Worm (Caenorhabditis elegans): ENCODE results near the gene T24C12.1.

The T24C12.1 gene

DNA sequence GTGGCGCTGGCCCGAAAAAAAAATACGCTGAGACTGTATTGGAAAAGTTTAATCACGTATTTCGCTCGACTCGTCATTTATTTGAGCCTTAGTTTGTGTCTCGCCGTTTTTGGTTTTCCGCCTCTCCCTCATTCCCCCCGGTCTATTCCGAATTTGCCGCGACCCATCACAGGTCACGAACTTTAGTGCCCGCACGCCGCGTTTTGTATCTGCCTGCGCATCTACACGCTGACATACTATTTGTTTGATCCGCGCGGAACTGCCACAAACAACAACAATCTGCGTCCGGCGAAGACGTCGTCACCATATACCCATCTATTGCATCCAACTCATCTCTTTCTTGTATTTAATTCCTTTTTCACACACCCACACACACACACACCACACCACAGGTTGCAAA, 10.9 kb downstream of the T24C12.1 start:
- no peak for TF ChIP-seq lin-26 (GFP tag; IDR thresholded peaks at IDR 0.05)
- TF ChIP-seq lsy-27 (tag; optimal IDR thresholded peaks at IDR 0.05; ENCODE audit: borderline replicate concordance, insufficient read depth), result no peak
- TF ChIP-seq Y53G8AR.9 (GFP tag; conservative IDR thresholded peaks at IDR 0.05), result no peak
- no peak for TF ChIP-seq xnd-1 (tag; optimal IDR thresholded peaks at IDR 0.05)
- no peak for TF ChIP-seq ztf-3 (GFP tag; optimal IDR thresholded peaks at IDR 0.05)
- TF ChIP-seq nhr-27 (tag; optimal IDR thresholded peaks at IDR 0.05), result no peak
- TF ChIP-seq madf-3 (GFP tag; IDR thresholded peaks at IDR 0.05), result 0 out of 2 replicates have a peak, but pooled peaks have one; percentile 8
- TF ChIP-seq zim-3 (tag; optimal IDR thresholded peaks at IDR 0.05), result no peak

DNA sequence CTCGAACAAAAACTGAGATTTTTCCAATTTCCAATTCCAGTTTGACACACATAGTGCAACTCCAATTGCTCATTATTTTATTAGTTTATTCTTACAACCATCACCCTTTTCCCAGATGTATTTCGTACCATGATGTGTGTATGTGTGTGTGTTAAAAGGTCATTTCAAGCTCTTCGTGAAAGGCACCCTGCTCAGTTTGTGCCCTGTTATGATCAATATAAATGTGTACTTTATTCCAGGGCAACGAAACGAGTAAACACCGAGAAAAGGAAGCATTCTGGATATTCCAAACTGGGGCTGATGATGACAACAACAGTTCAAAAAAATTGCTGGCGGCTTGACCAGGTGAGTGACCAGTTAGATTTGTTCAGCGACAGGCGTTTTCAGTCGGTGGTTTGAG, 11.5 kb downstream of the T24C12.1 start, which contains the start of gene peb-1:
Gene peb-1, plus strand, starts transcription at position 301 of the 400 bp plus-strand sequence.
- TF ChIP-seq K12H6.12 (tag; optimal IDR thresholded peaks at IDR 0.05) (no peak), sptf-2 (GFP tag; optimal IDR thresholded peaks at IDR 0.05) (no peak), ceh-40 (GFP tag; IDR thresholded peaks at IDR 0.05) (no peak), bed-1 (GFP tag; IDR thresholded peaks at IDR 0.05) (no peak), pbrm-1 (GFP tag; IDR thresholded peaks at IDR 0.05) (no peak), cebp-2 (GFP tag; IDR thresholded peaks at IDR 0.05) (no peak), nfyb-1 (GFP tag; IDR thresholded peaks at IDR 0.05) (no peak), mcd-1 (GFP tag; IDR thresholded peaks at IDR 0.05) (no peak), aptf-3 (GFP tag; IDR thresholded peaks at IDR 0.05) (no peak), nhr-80 (tag; optimal IDR thresholded peaks at IDR 0.05) (no peak), ztf-25 (GFP tag; IDR thresholded peaks at IDR 0.05) (no peak), D2030.7 (GFP tag; IDR thresholded peaks at IDR 0.05) (no peak), Y53F4B.3 (GFP tag; IDR thresholded peaks at IDR 0.05) (no peak), F33H1.4 (GFP tag; IDR thresholded peaks at IDR 0.05) (no peak), hsf-1 (GFP tag; IDR thresholded peaks at IDR 0.05) (no peak), zfh-2 (GFP tag; conservative IDR thresholded peaks at IDR 0.05) (no peak), pha-4 (tag; optimal IDR thresholded peaks at IDR 0.05) (no peak), K11D2.4 (GFP tag; IDR thresholded peaks at IDR 0.05) (no peak), ceh-27 (GFP tag; optimal IDR thresholded peaks at IDR 0.05) (no peak)

DNA sequence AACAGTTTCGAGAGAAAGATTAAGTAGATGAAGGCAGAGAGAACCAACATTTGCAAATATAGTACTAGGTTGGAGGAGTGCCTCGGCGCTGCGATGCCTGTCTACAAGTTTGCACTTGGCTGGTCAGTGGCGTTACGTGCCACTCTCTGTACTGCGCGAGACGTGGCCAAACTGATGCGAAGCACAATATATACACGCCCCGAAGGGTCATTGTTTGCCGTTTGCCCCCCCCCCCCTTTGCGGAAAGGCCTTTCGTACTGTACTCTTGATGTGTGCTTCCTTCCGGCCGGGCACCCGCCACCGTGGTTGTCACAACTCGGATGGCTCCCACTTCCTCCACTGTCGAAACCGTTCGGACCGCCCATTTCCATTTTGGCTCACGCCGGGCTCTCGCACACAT, 12.9 kb downstream of the T24C12.1 start:
- 0 out of 2 replicates have a peak, but pooled peaks have one; percentile 13 for TF ChIP-seq zfh-2 (GFP tag; conservative IDR thresholded peaks at IDR 0.05)
- TF ChIP-seq ztf-25 (GFP tag; IDR thresholded peaks at IDR 0.05), result no peak
- TF ChIP-seq ztf-6 (GFP tag; IDR thresholded peaks at IDR 0.05), result no peak
- TF ChIP-seq C06A6.2 (GFP tag; conservative IDR thresholded peaks at IDR 0.05), result no peak

DNA sequence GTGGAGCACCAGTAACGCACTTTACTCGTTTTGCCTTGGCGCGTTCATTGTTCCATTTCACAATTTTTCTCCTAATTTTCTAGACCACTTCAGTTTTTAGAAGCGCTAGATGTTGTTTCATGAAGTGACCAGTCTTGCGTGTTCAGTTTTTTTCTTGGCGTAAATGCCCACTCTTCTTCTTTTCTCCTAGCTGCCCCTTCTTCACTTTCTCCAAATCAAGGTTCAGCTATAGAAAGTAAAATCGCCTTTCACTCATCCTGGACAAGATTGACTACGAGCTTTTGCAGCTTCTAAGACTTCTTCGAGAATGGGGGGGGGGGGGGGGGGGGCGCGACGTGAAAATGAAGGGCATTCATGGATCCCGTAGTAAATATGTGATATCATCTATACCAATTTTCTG, 13.5 kb downstream of the T24C12.1 start:
- TF ChIP-seq ztf-22 (GFP tag; optimal IDR thresholded peaks at IDR 0.05) (no peak), snpc-3.4 (tag; optimal IDR thresholded peaks at IDR 0.05) (no peak), ama-1 (optimal IDR thresholded peaks at IDR 0.05) (no peak), ama-1 (GFP tag; optimal IDR thresholded peaks at IDR 0.05) (no peak), zfh-2 (GFP tag; conservative IDR thresholded peaks at IDR 0.05) (no peak), ceh-58 (GFP tag; IDR thresholded peaks at IDR 0.05) (no peak), Y53F4B.3 (GFP tag; IDR thresholded peaks at IDR 0.05) (no peak), hlh-26 (GFP tag; conservative IDR thresholded peaks at IDR 0.05) (no peak), bed-2 (GFP tag; IDR thresholded peaks at IDR 0.05) (no peak), attf-6 (GFP tag; IDR thresholded peaks at IDR 0.05) (no peak), nfya-1 (tag; optimal IDR thresholded peaks at IDR 0.05; ENCODE audit: borderline replicate concordance, insufficient read depth) (no peak), athp-1 (tag; optimal IDR thresholded peaks at IDR 0.05) (no peak), mxl-1 (tag; optimal IDR thresholded peaks at IDR 0.05) (no peak), fkh-3 (tag; optimal IDR thresholded peaks at IDR 0.05) (no peak)

Data from whole organism, young adult.